Fruit fly (Drosophila melanogaster) whole organism, wandering third instar larva: ENCODE data around the gene mthl5.

Experiments used
- Rel ChIP-seq, 2 experiments: fragments of 200-800 bp; sonication (Bioruptor generic) in 1 of 2; optimal IDR thresholded peaks; 2 replicates in 1 of 2; 3 replicates in 1 of 2; lab custom pipeline; 2016 to 2019; ENCODE audit warnings: mild to moderate bottlenecking in 2 of 2, missing biosample characterization in 2 of 2, missing genetic modification characterization in 2 of 2, moderate library complexity in 1 of 2
- fru ChIP-seq: fragments of 200-800 bp; sonication (Bioruptor generic); optimal IDR thresholded peaks from 3 replicates; lab custom pipeline; 2016; ENCODE audit warnings: missing biosample characterization, mild to moderate bottlenecking, missing genetic modification characterization
- psq ChIP-seq: fragments of 200-800 bp; sonication (Bioruptor generic); optimal IDR thresholded peaks from 3 replicates; lab custom pipeline; 2017; ENCODE audit warnings: missing biosample characterization, mild to moderate bottlenecking, missing genetic modification characterization, moderate library complexity

dm6 chr3R:11888038-11888567 is 1.1 kb upstream of the mthl5 start:
- TF ChIP-seq Rel (GFP tag; optimal IDR thresholded peaks at IDR 0.05; lab: Kevin White, UChicago) = no peak
- TF ChIP-seq Rel (tag; optimal IDR thresholded peaks at IDR 0.05; lab: Kevin White, UChicago) = no peak
- TF ChIP-seq fru = peak; percentile 46
- no peak for TF ChIP-seq psq (GFP tag; lab: Kevin White, UChicago)
